Fruit fly (Drosophila melanogaster): ENCODE measurements around the gene dpr19.

- TF ChIP-seq Mnt (GFP tag; optimal IDR thresholded peaks at IDR 0.05) (no peak), CG14711 (tag; optimal IDR thresholded peaks at IDR 0.05) (no peak), ovo (GFP tag; optimal IDR thresholded peaks at IDR 0.05) (no peak), CG1620 (GFP tag; optimal IDR thresholded peaks at IDR 0.05) (no peak), CG33017 (tag; optimal IDR thresholded peaks at IDR 0.05) (no peak), bab1 (GFP tag; optimal IDR thresholded peaks at IDR 0.05) (no peak), CG7101 (tag; optimal IDR thresholded peaks at IDR 0.05) (no peak)
Measured at dm6 chr2L:10339841-10340240, 36.1 kb upstream of the dpr19 start.

All from whole organism, adult.